Worm (Caenorhabditis elegans) whole organism, early embryonic: Measurements from ENCODE around the gene F25D1.8.

Source experiments
- ama-1 ChIP-seq: fragments of 150-350 bp; optimal IDR thresholded peaks from 2 replicates; lab custom pipeline; 2014
- hmbx-1 ChIP-seq: sonication (generic microtip); optimal IDR thresholded peaks from 2 replicates; lab custom pipeline; 2016; ENCODE audit warnings: mild to moderate bottlenecking, missing genetic modification characterization, missing compliant biosample characterization
- hmg-4 ChIP-seq: fragments of 200-800 bp; sonication (Bioruptor generic); optimal IDR thresholded peaks from 2 replicates; lab custom pipeline; 2018; ENCODE audit warnings: mild to moderate bottlenecking, missing genetic modification characterization, missing compliant biosample characterization
- hnd-1 ChIP-seq: sonication (generic microtip); optimal IDR thresholded peaks from 2 replicates; lab custom pipeline; 2016; ENCODE audit warnings: missing genetic modification characterization, missing compliant biosample characterization
- pes-1 ChIP-seq: fragments of 200-800 bp; sonication (Bioruptor generic); IDR thresholded peaks from 2 replicates; pipeline ENCODE4 v1.3.6; 2022; ENCODE audit warnings: missing genetic modification reagents, missing genetic modification characterization, missing compliant biosample characterization
- tbx-11 ChIP-seq: fragments of 200-800 bp; sonication (Bioruptor generic); IDR thresholded peaks from 2 replicates; pipeline ENCODE4 v1.3.6; 2022; ENCODE audit warnings: missing genetic modification characterization, missing compliant biosample characterization

DNA sequence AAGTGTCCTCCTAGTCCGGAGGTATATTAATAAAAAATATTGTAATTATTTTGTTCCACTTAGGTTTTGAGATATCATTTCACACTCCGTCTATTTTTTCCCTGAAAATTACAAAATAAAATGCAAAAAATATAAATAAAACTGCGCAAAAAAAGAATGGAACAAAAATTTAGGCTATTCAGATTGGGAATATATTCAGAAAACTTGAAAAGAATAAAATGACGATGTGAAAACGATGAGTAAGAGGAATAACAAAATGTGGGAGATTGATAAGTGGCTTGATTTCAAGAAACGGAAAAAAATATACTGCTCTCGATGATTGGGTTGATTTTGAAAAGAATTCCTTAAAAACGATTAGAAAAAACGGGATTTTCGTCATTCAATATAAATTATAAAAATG lies 24.9 kb upstream of the F25D1.8 start, which contains the start of gene dmsr-8:
- TF ChIP-seq ama-1 (no peak), hnd-1 (tag; lab: Kevin White, UChicago) (no peak), hmg-4 (GFP tag; lab: Kevin White, UChicago) (no peak), tbx-11 (GFP tag; lab: Robert Waterston, UW) (no peak), pes-1 (no peak), hmbx-1 (no peak)
